Fruit fly (Drosophila melanogaster): ENCODE data around the gene CG10973.
A peak's percentile ranks its signal among the peaks of the same experiment; 100 is the strongest.

The CG10973 gene

dm6 chr3L:12803159-12804034 is 48.8 kb upstream of the CG10973 start (continued):
- TF ChIP-seq CG4360 (GFP tag; IDR thresholded peaks at IDR 0.05) (no peak), schlank (tag; optimal IDR thresholded peaks at IDR 0.05) (no peak), CTCF (GFP tag; optimal IDR thresholded peaks at IDR 0.05) (no peak), unc-4 (GFP tag; IDR thresholded peaks at IDR 0.05; ENCODE audit: partially characterized antibody) (no peak), emc (GFP tag; optimal IDR thresholded peaks at IDR 0.05) (no peak), chn (GFP tag; optimal IDR thresholded peaks at IDR 0.05) (no peak), CG16813 (GFP tag; IDR thresholded peaks at IDR 0.05; ENCODE audit: partially characterized antibody) (no peak), CG10979 (tag; optimal IDR thresholded peaks at IDR 0.05) (no peak), Rfx (GFP tag; IDR thresholded peaks at IDR 0.05) (peak; percentile 61), wor (GFP tag; IDR thresholded peaks at IDR 0.05) (no peak), CG12071 (GFP tag; optimal IDR thresholded peaks at IDR 0.05) (no peak), Rx (GFP tag; IDR thresholded peaks at IDR 0.05) (no peak), Six4 (GFP tag; optimal IDR thresholded peaks at IDR 0.05) (peak; percentile 25), CG11247 (GFP tag; IDR thresholded peaks at IDR 0.05) (no peak; the same call in 1 of the 2 replicates), vvl (GFP tag; IDR thresholded peaks at IDR 0.05) (no peak), CG11504 (tag; optimal IDR thresholded peaks at IDR 0.05) (peak; percentile 67), CG2712 (tag; optimal IDR thresholded peaks at IDR 0.05) (peak; percentile 15), Camta (GFP tag; optimal IDR thresholded peaks at IDR 0.05) (peak; percentile 38), CG6683 (GFP tag; optimal IDR thresholded peaks at IDR 0.05) (no peak), ranshi (GFP tag; IDR thresholded peaks at IDR 0.05) (no peak), CG11560 (tag; IDR thresholded peaks at IDR 0.05) (no peak), gcm (GFP tag; optimal IDR thresholded peaks at IDR 0.05) (no peak), maf-S (GFP tag; optimal IDR thresholded peaks at IDR 0.05) (peak; percentile 38), CG5953 (GFP tag; IDR thresholded peaks at IDR 0.05) (no peak), Meics (GFP tag; optimal IDR thresholded peaks at IDR 0.05) (peak; percentile 81), hb (GFP tag; IDR thresholded peaks at IDR 0.05; ENCODE audit: partially characterized antibody) (no peak), otp (GFP tag; IDR thresholded peaks at IDR 0.05) (no peak), CG8924 (tag; optimal IDR thresholded peaks at IDR 0.05) (peak; percentile 51), Dip2 (GFP tag; IDR thresholded peaks at IDR 0.05) (no peak), jigr1 (GFP tag; IDR thresholded peaks at IDR 0.05) (no peak), CG18011 (GFP tag; optimal IDR thresholded peaks at IDR 0.05) (no peak), lab (GFP tag; optimal IDR thresholded peaks at IDR 0.05) (peak; percentile 56), Neu2 (GFP tag; optimal IDR thresholded peaks at IDR 0.05; ENCODE audit: borderline replicate concordance) (no peak), shn (GFP tag; optimal IDR thresholded peaks at IDR 0.05) (peak; percentile 28), Jarid2 (GFP tag; optimal IDR thresholded peaks at IDR 0.05) (no peak), tgo (GFP tag; IDR thresholded peaks at IDR 0.05) (0 out of 3 replicates have a peak, but pooled peaks have one; percentile 17), sob (GFP tag; IDR thresholded peaks at IDR 0.05) (peak; percentile 6; the same call in 1 of the 2 replicates), CG34376 (GFP tag; optimal IDR thresholded peaks at IDR 0.05) (no peak), tna (GFP tag; IDR thresholded peaks at IDR 0.05; ENCODE audit: partially characterized antibody) (no peak), sqz (GFP tag; optimal IDR thresholded peaks at IDR 0.05) (no peak), nerfin-1 (tag; optimal IDR thresholded peaks at IDR 0.05) (no peak), Hmx (GFP tag; optimal IDR thresholded peaks at IDR 0.05) (no peak), ATbp (GFP tag; optimal IDR thresholded peaks at IDR 0.05) (no peak), CG2116 (GFP tag; optimal IDR thresholded peaks at IDR 0.05) (no peak), CG1024 (GFP tag; IDR thresholded peaks at IDR 0.05) (no peak), CG12299 (tag; optimal IDR thresholded peaks at IDR 0.05) (no peak), Dip3 (GFP tag; optimal IDR thresholded peaks at IDR 0.05) (peak; percentile 56), CG7786 (GFP tag; optimal IDR thresholded peaks at IDR 0.05) (peak; percentile 67), CG7745 (tag; optimal IDR thresholded peaks at IDR 0.05) (no peak), usp (GFP tag; optimal IDR thresholded peaks at IDR 0.05) (no peak)

All from whole organism, embryonic.